Fruit fly (Drosophila melanogaster): ENCODE results near the gene tbrd-1.

- TF ChIP-seq Crg-1 (GFP tag; optimal IDR thresholded peaks at IDR 0.05) (no peak), Hr96 (GFP tag; optimal IDR thresholded peaks at IDR 0.05) (no peak), bab1 (GFP tag; optimal IDR thresholded peaks at IDR 0.05) (no peak), CG11617 (GFP tag; optimal IDR thresholded peaks at IDR 0.05) (no peak), CG14711 (tag; optimal IDR thresholded peaks at IDR 0.05) (no peak), kay (GFP tag; ENCODE audit: borderline replicate concordance) (no peak)
These were observed 28.5 kb upstream of the tbrd-1 start for dm6 chr3R:23921701-23922501.

All from whole organism, adult.